Fruit fly (Drosophila melanogaster) whole organism, adult: Measurements from ENCODE around the gene CG11034.
A peak's percentile ranks its signal among the peaks of the same experiment; 100 is the strongest.

Experiments used
- CG11617 ChIP-seq: fragments of 200-800 bp; sonication (Bioruptor generic); optimal IDR thresholded peaks from 2 replicates; lab custom pipeline; 2017; ENCODE audit warnings: mild to moderate bottlenecking, missing biosample characterization, missing genetic modification reagents, missing genetic modification characterization
- CG12768 ChIP-seq: fragments of 200-800 bp; sonication (Bioruptor generic); optimal IDR thresholded peaks from 2 replicates; lab custom pipeline; 2017; ENCODE audit warnings: missing biosample characterization, missing genetic modification characterization, mild to moderate bottlenecking, moderate library complexity, missing genetic modification reagents
- CG14711 ChIP-seq: fragments of 200-800 bp; sonication (Bioruptor generic); optimal IDR thresholded peaks from 2 replicates; lab custom pipeline; 2018; ENCODE audit warnings: missing biosample characterization, mild to moderate bottlenecking, missing genetic modification characterization, moderate library complexity
- CG1620 ChIP-seq: fragments of 200-800 bp; sonication (Bioruptor generic); optimal IDR thresholded peaks from 2 replicates; lab custom pipeline; 2016; ENCODE audit warnings: missing biosample characterization, missing genetic modification characterization
- CG33017 ChIP-seq: fragments of 200-800 bp; sonication (Bioruptor generic); optimal IDR thresholded peaks from 2 replicates; lab custom pipeline; 2018; ENCODE audit warnings: missing biosample characterization, mild to moderate bottlenecking, missing genetic modification characterization, moderate library complexity
- CG5204 ChIP-seq: fragments of 200-800 bp; sonication (Bioruptor generic); optimal IDR thresholded peaks from 2 replicates; lab custom pipeline; 2016; ENCODE audit warnings: missing biosample characterization, missing genetic modification characterization
- CG7045 ChIP-seq: fragments of 200-800 bp; sonication (Bioruptor generic); optimal IDR thresholded peaks from 2 replicates; lab custom pipeline; 2017; ENCODE audit warnings: missing biosample characterization, mild to moderate bottlenecking, missing genetic modification characterization
- CG7101 ChIP-seq: fragments of 200-800 bp; sonication (Bioruptor generic); optimal IDR thresholded peaks from 2 replicates; lab custom pipeline; 2018; ENCODE audit warnings: missing biosample characterization, mild to moderate bottlenecking, missing genetic modification characterization, moderate library complexity
- Clk ChIP-seq: fragments of 200-800 bp; sonication (Bioruptor generic); optimal IDR thresholded peaks from 2 replicates; lab custom pipeline; 2017; ENCODE audit warnings: missing biosample characterization, missing genetic modification characterization
- Crg-1 ChIP-seq: fragments of 200-800 bp; sonication (Bioruptor generic); optimal IDR thresholded peaks from 2 replicates; lab custom pipeline; 2016; ENCODE audit warnings: missing biosample characterization, missing genetic modification characterization
- Hr96 ChIP-seq: fragments of 200-800 bp; sonication (Bioruptor generic); optimal IDR thresholded peaks from 2 replicates; lab custom pipeline; 2016; ENCODE audit warnings: missing biosample characterization, missing genetic modification characterization
- Mnt ChIP-seq: fragments of 200-800 bp; sonication (Bioruptor generic); optimal IDR thresholded peaks from 2 replicates; lab custom pipeline; 2016; ENCODE audit warnings: missing biosample characterization, mild to moderate bottlenecking, missing genetic modification characterization
- bab1 ChIP-seq: fragments of 200-800 bp; sonication (Bioruptor generic); optimal IDR thresholded peaks from 3 replicates; lab custom pipeline; 2019; ENCODE audit warnings: missing biosample characterization, mild to moderate bottlenecking, missing genetic modification characterization, moderate library complexity
- cic ChIP-seq: fragments of 200-800 bp; sonication (Bioruptor generic); optimal IDR thresholded peaks from 2 replicates; lab custom pipeline; 2017; ENCODE audit warnings: missing biosample characterization, mild to moderate bottlenecking, missing genetic modification characterization, moderate library complexity
- kay ChIP-seq: fragments of 200-800 bp; sonication (Bioruptor generic); peaks from one replicate; lab custom pipeline; 2016; ENCODE audit warnings: missing biosample characterization, missing genetic modification characterization, borderline replicate concordance
- ovo ChIP-seq: fragments of 200-800 bp; sonication (Bioruptor generic); optimal IDR thresholded peaks from 2 replicates; lab custom pipeline; 2016; ENCODE audit warnings: missing biosample characterization, missing genetic modification characterization
- pad ChIP-seq: fragments of 200-800 bp; sonication (Bioruptor generic); optimal IDR thresholded peaks from 3 replicates; lab custom pipeline; 2017; ENCODE audit warnings: missing biosample characterization, missing genetic modification characterization, mild to moderate bottlenecking, moderate library complexity, missing genetic modification reagents
- tj ChIP-seq: fragments of 200-800 bp; sonication (Bioruptor generic); optimal IDR thresholded peaks from 3 replicates; lab custom pipeline; 2017; ENCODE audit warnings: missing biosample characterization, mild to moderate bottlenecking, missing genetic modification characterization, moderate library complexity
- toe ChIP-seq: fragments of 200-800 bp; sonication (Bioruptor generic); optimal IDR thresholded peaks from 2 replicates; lab custom pipeline; 2016; ENCODE audit warnings: missing biosample characterization, missing genetic modification characterization

The CG11034 gene

dm6 chr2L:5800388-5800748, 4.8 kb upstream of the CG11034 start:
- no peak for TF ChIP-seq CG33017 (tag; lab: Kevin White, UChicago)
- no peak for TF ChIP-seq Clk (GFP tag; lab: Kevin White, UChicago)
- TF ChIP-seq kay (GFP tag; lab: Kevin White, UChicago) = no peak
- no peak for TF ChIP-seq CG12768 (GFP tag; lab: Kevin White, UChicago)
- TF ChIP-seq pad (GFP tag; lab: Kevin White, UChicago) = no peak
- TF ChIP-seq ovo (GFP tag; lab: Kevin White, UChicago) = no peak
- TF ChIP-seq CG7101 = no peak
- TF ChIP-seq CG1620 = no peak

dm6 chr2L:5801926-5802325, 3.3 kb upstream of the CG11034 start, which contains the start of the genes CG14005 and CG7239:
Gene CG14005, minus strand, starts transcription at chr2L:5801975.
Gene CG7239, plus strand, starts transcription at chr2L:5802220.
- no peak for TF ChIP-seq CG5204
- TF ChIP-seq ovo (GFP tag; lab: Kevin White, UChicago) = no peak
- no peak for TF ChIP-seq Crg-1 (GFP tag; lab: Kevin White, UChicago)
- TF ChIP-seq bab1 (GFP tag; lab: Kevin White, UChicago) = no peak
- no peak for TF ChIP-seq toe
- no peak for TF ChIP-seq cic (GFP tag; lab: Kevin White, UChicago)

- TF ChIP-seq CG11617 (GFP tag; lab: Kevin White, UChicago) (no peak), CG7045 (GFP tag; lab: Kevin White, UChicago) (no peak), tj (GFP tag; lab: Kevin White, UChicago) (no peak), bab1 (GFP tag; lab: Kevin White, UChicago) (no peak), cic (GFP tag; lab: Kevin White, UChicago) (no peak), CG14711 (tag; lab: Kevin White, UChicago) (no peak), Hr96 (GFP tag; lab: Kevin White, UChicago) (no peak), Mnt (GFP tag; lab: Kevin White, UChicago) (no peak), CG12768 (GFP tag; lab: Kevin White, UChicago) (no peak), CG1620 (no peak), kay (GFP tag; lab: Kevin White, UChicago) (no peak), toe (no peak), pad (GFP tag; lab: Kevin White, UChicago) (no peak)
Observed at dm6 chr2L:5804077-5804476, 1.1 kb upstream of the CG11034 start.

DNA sequence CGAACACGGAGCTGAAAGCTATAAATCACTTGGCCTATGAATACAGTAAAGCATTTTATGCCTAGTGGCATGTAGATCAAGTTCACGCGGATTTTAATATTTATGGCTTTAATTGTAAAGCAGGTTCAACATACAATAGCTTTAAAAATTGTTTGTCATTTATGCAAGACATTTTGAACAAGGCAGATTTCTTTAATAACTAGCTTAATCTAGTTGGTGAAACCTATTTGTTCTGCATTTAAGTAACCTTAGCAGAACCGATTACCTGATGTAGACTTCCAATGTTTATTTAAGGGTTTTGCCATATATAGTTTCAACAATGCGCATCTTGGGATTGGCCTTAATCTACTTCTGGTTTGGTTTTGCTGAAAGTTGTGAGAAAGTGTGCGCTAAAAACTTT, 6.1 kb downstream of the CG11034 start, which contains the start of gene CG43307:
TSS of gene CG43307 (plus strand) at position 301 of the 400 bp plus-strand sequence.
- TF ChIP-seq cic (GFP tag; lab: Kevin White, UChicago) = no peak
- no peak for TF ChIP-seq CG12768 (GFP tag; lab: Kevin White, UChicago)

- TF ChIP-seq ovo (GFP tag; lab: Kevin White, UChicago) = no peak
- no peak for TF ChIP-seq Hr96 (GFP tag; lab: Kevin White, UChicago)
- no peak for TF ChIP-seq kay (GFP tag; lab: Kevin White, UChicago)
- no peak for TF ChIP-seq tj (GFP tag; lab: Kevin White, UChicago)
- TF ChIP-seq Mnt (GFP tag; lab: Kevin White, UChicago) = no peak
- no peak for TF ChIP-seq cic (GFP tag; lab: Kevin White, UChicago)
- no peak for TF ChIP-seq CG14711 (tag; lab: Kevin White, UChicago)
- no peak for TF ChIP-seq CG11617 (GFP tag; lab: Kevin White, UChicago)
- no peak for TF ChIP-seq bab1 (GFP tag; lab: Kevin White, UChicago)
Observed at dm6 chr2L:5818343-5818742, 13.1 kb downstream of the CG11034 start, which contains the start of gene COX6CL. Gene COX6CL, minus strand, starts transcription at chr2L:5818443.

dm6 chr2L:5820930-5821329, 15.7 kb downstream of the CG11034 start:
- TF ChIP-seq cic (GFP tag; lab: Kevin White, UChicago) = no peak
- no peak for TF ChIP-seq Mnt (GFP tag; lab: Kevin White, UChicago)
- TF ChIP-seq pad (GFP tag; lab: Kevin White, UChicago) = no peak
- no peak for TF ChIP-seq CG33017 (tag; lab: Kevin White, UChicago)
- no peak for TF ChIP-seq ovo (GFP tag; lab: Kevin White, UChicago)
- no peak for TF ChIP-seq CG7101
- no peak for TF ChIP-seq Hr96 (GFP tag; lab: Kevin White, UChicago)
- no peak for TF ChIP-seq CG14711 (tag; lab: Kevin White, UChicago)
- no peak for TF ChIP-seq Crg-1 (GFP tag; lab: Kevin White, UChicago)
- TF ChIP-seq CG11617 (GFP tag; lab: Kevin White, UChicago) = no peak
- TF ChIP-seq toe = no peak
- no peak for TF ChIP-seq CG1620
- TF ChIP-seq Clk (GFP tag; lab: Kevin White, UChicago) = no peak

DNA sequence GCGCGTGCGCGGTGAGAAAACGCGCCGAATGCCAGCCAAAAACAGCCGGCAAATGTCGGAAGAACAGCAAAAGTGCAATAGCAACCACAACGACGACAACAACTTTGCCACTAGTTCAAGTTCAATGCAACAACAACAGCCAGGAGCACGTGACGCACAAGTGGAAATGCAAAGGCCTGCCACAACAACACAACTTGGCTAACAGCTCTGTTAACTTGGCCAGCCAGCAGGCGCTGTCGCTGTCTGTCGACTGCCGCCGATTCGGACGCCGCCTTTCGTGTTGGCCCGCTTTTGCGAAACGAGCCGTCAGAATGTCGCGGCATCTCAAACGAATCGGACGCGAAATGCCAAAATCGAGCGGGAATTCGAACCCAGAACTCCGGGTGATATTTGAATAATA, 18.5 kb downstream of the CG11034 start, which contains the start of gene TrissinR:
TSS of gene TrissinR (plus strand) at position 301 of the 400 bp plus-strand sequence.
- TF ChIP-seq Mnt (GFP tag; lab: Kevin White, UChicago) (no peak), CG1620 (no peak)

dm6 chr2L:5856786-5857185, 51.6 kb downstream of the CG11034 start:
- TF ChIP-seq tj (GFP tag; lab: Kevin White, UChicago) (peak; percentile 92), CG5204 (no peak)
